Fruit fly (Drosophila melanogaster) S2 (cell line): ENCODE measurements around the gene ppk23.

Experiments used
- CG8478 ChIP-seq: fragments of >200 bp; optimal IDR thresholded peaks from 2 replicates; lab custom pipeline; 2018
- CTCF ChIP-seq, 2 experiments: fragments of >200 bp; optimal IDR thresholded peaks; 2 replicates each; lab custom pipeline; 2018

DNA sequence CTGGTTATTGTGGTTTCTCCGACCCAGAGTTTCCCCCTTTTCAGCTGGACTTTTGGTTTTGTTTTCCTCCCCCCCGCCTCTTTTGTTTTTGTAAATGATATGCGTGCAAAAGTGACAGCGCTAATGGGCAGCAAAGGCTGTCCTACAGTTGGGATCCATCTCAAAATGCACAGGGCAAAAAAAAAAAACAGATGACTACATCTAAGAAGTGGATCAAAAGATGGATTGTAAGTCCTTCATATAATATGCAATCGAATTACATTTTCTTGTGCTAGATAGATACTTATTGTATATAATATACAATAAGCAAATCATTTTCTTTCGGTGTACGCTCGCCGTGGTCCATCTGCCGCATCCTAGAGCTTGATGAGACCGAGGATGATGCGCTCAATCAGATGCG lies 26.3 kb downstream of the ppk23 start:
- TF ChIP-seq CG8478 (lab: Kevin White, UChicago) (no peak), CTCF (optimal IDR thresholded peaks at IDR 0.05; lab: Kevin White, UChicago) (no peak)
